Worm (Caenorhabditis elegans) whole organism, young adult: ENCODE measurements around the gene psme-3.

Experiments used
- C17E4.6 ChIP-seq: fragments of 200-800 bp; sonication (Bioruptor generic); IDR thresholded peaks from 2 replicates; pipeline ENCODE4 v1.3.6; 2022; ENCODE audit warnings: missing genetic modification reagents, missing genetic modification characterization, missing compliant biosample characterization
- F33H1.4 ChIP-seq: fragments of 200-800 bp; sonication (Bioruptor generic); IDR thresholded peaks from 2 replicates; pipeline ENCODE4 v1.3.6; 2022; ENCODE audit warnings: missing genetic modification reagents, missing genetic modification characterization, missing compliant biosample characterization
- T26A5.8 ChIP-seq: sonication (generic microtip); optimal IDR thresholded peaks from 2 replicates; lab custom pipeline; 2016; ENCODE audit warnings: missing genetic modification characterization, missing compliant biosample characterization
- ZK185.1 ChIP-seq: sonication (generic microtip); optimal IDR thresholded peaks from 2 replicates; lab custom pipeline; 2016; ENCODE audit warnings: mild to moderate bottlenecking, missing genetic modification characterization, missing compliant biosample characterization; ENCODE audit not compliant: poor library complexity, severe bottlenecking
- atf-7 ChIP-seq: sonication (generic microtip); optimal IDR thresholded peaks from 2 replicates; lab custom pipeline; 2017; ENCODE audit warnings: mild to moderate bottlenecking, missing genetic modification characterization, missing compliant biosample characterization
- attf-3 ChIP-seq: fragments of 200-800 bp; sonication (Bioruptor generic); conservative IDR thresholded peaks from 2 replicates; pipeline ENCODE4 v1.3.6; 2022; ENCODE audit warnings: missing genetic modification reagents, missing genetic modification characterization, missing compliant biosample characterization
- ceh-100 ChIP-seq: fragments of 200-800 bp; sonication (Bioruptor generic); IDR thresholded peaks from 2 replicates; pipeline ENCODE4 v1.3.6; 2022; ENCODE audit warnings: missing genetic modification reagents, missing genetic modification characterization, missing compliant biosample characterization
- ceh-40 ChIP-seq: fragments of 200-800 bp; sonication (Bioruptor generic); IDR thresholded peaks from 2 replicates; pipeline ENCODE4 v1.3.6; 2022; ENCODE audit warnings: missing genetic modification characterization, missing compliant biosample characterization
- chd-7 ChIP-seq: sonication (generic microtip); optimal IDR thresholded peaks from 2 replicates; lab custom pipeline; 2016; ENCODE audit warnings: mild to moderate bottlenecking, missing genetic modification characterization, moderate library complexity, missing compliant biosample characterization
- dpff-1 ChIP-seq: sonication (generic microtip); optimal IDR thresholded peaks from 2 replicates; lab custom pipeline; 2017; ENCODE audit warnings: mild to moderate bottlenecking, missing genetic modification characterization, missing compliant biosample characterization
- gei-17 ChIP-seq: fragments of 200-800 bp; sonication (Bioruptor generic); optimal IDR thresholded peaks from 2 replicates; lab custom pipeline; 2018; ENCODE audit warnings: mild to moderate bottlenecking, missing genetic modification characterization, missing compliant biosample characterization
- him-1 ChIP-seq: sonication (generic microtip); optimal IDR thresholded peaks from 2 replicates; lab custom pipeline; 2016; ENCODE audit warnings: missing genotype, missing genetic modification reagents, missing genetic modification characterization, missing compliant biosample characterization
- hrde-1 ChIP-seq: sonication (generic microtip); optimal IDR thresholded peaks from 2 replicates; lab custom pipeline; 2016; ENCODE audit warnings: missing genetic modification characterization, mild to moderate bottlenecking, missing compliant biosample characterization, moderate library complexity, missing genotype, missing genetic modification reagents, borderline replicate concordance
- lsl-1 ChIP-seq: fragments of 200-800 bp; sonication (Bioruptor generic); optimal IDR thresholded peaks from 2 replicates; lab custom pipeline; 2018; ENCODE audit warnings: mild to moderate bottlenecking, missing genetic modification characterization, moderate library complexity, missing compliant biosample characterization
- madf-8 ChIP-seq: fragments of 200-800 bp; sonication (Bioruptor generic); conservative IDR thresholded peaks from 2 replicates; pipeline ENCODE4 v1.3.6; 2022; ENCODE audit warnings: missing genetic modification reagents, missing genetic modification characterization, missing compliant biosample characterization
- mcd-1 ChIP-seq: fragments of 200-800 bp; sonication (Bioruptor generic); IDR thresholded peaks from 2 replicates; pipeline ENCODE4 v1.3.6; 2022; ENCODE audit warnings: missing genetic modification reagents, missing genetic modification characterization, missing compliant biosample characterization
- mel-28 ChIP-seq: sonication (generic microtip); optimal IDR thresholded peaks from 2 replicates; lab custom pipeline; 2016; ENCODE audit warnings: borderline replicate concordance, mild to moderate bottlenecking, missing genetic modification characterization, missing compliant biosample characterization
- mes-4 ChIP-seq: sonication (generic microtip); optimal IDR thresholded peaks from 2 replicates; lab custom pipeline; 2016; ENCODE audit warnings: missing genotype, missing genetic modification characterization, missing compliant biosample characterization
- nfya-2 ChIP-seq: fragments of 200-800 bp; sonication (Bioruptor generic); IDR thresholded peaks from 2 replicates; pipeline ENCODE4 v1.3.6; 2022; ENCODE audit warnings: missing genetic modification reagents, missing genetic modification characterization, missing compliant biosample characterization
- nfyb-1 ChIP-seq: fragments of 200-800 bp; sonication (Bioruptor generic); IDR thresholded peaks from 2 replicates; pipeline ENCODE4 v1.3.6; 2022; ENCODE audit warnings: missing genetic modification reagents, missing genetic modification characterization, missing compliant biosample characterization
- nhr-80 ChIP-seq: sonication (generic microtip); optimal IDR thresholded peaks from 2 replicates; lab custom pipeline; 2016; ENCODE audit warnings: missing genetic modification characterization, missing compliant biosample characterization
- pha-4 ChIP-seq: fragments of 150-350 bp; sonication (generic microtip); optimal IDR thresholded peaks from 2 replicates; lab custom pipeline; 2014; ENCODE audit warnings: missing biosample characterization, missing genetic modification reagents, missing genetic modification characterization
- sptf-2 ChIP-seq: fragments of 200-800 bp; sonication (Bioruptor generic); optimal IDR thresholded peaks from 2 replicates; lab custom pipeline; 2018; ENCODE audit warnings: mild to moderate bottlenecking, missing genetic modification characterization, missing compliant biosample characterization

Gene psme-3

ce11 chrIII:11615802-11616201, 47.9 kb downstream of the psme-3 start:
- TF ChIP-seq chd-7 (tag; lab: Kevin White, UChicago) (no peak), mel-28 (tag; lab: Kevin White, UChicago) (no peak), nhr-80 (no peak), nfya-2 (no peak), T26A5.8 (tag; lab: Kevin White, UChicago) (no peak), attf-3 (GFP tag; lab: Robert Waterston, UW) (peak; percentile 66), ZK185.1 (no peak), pha-4 (tag; lab: Kevin White, UChicago) (no peak), F33H1.4 (GFP tag; lab: Robert Waterston, UW) (peak; percentile 17; the same call in 1 of the 2 replicates), dpff-1 (tag; lab: Kevin White, UChicago) (no peak), lsl-1 (GFP tag; lab: Kevin White, UChicago) (peak; percentile 14), gei-17 (GFP tag; lab: Kevin White, UChicago) (no peak), atf-7 (no peak)
- TF ChIP-seq, all 124 proteins: peak for 3

ce11 chrIII:11616446-11616845, 48.5 kb downstream of the psme-3 start, which contains the start of gene ceh-91:
TSS of gene ceh-91 (plus strand) at chrIII:11616746.
- TF ChIP-seq mcd-1 (GFP tag; lab: Robert Waterston, UW) (no peak), nfyb-1 (GFP tag; lab: Robert Waterston, UW) (no peak), sptf-2 (GFP tag; lab: Kevin White, UChicago) (no peak), ceh-40 (GFP tag; lab: Robert Waterston, UW) (no peak), nfya-2 (no peak), mes-4 (tag; lab: Kevin White, UChicago) (no peak), C17E4.6 (GFP tag; lab: Robert Waterston, UW) (no peak), ceh-100 (GFP tag; lab: Robert Waterston, UW) (no peak), madf-8 (no peak), hrde-1 (tag; lab: Kevin White, UChicago) (no peak), him-1 (tag; lab: Kevin White, UChicago) (no peak)
